Worm (Caenorhabditis elegans) whole organism, mixed stage, embryonic: ENCODE data around the gene gcy-29.

Source experiments
- elt-3 ChIP-seq: fragments of 150-350 bp; optimal IDR thresholded peaks from 2 replicates; lab custom pipeline; 2014; ENCODE audit warnings: missing biosample characterization, missing genetic modification characterization
- ham-2 ChIP-seq: fragments of 200-800 bp; sonication (Bioruptor generic); optimal IDR thresholded peaks from 2 replicates; lab custom pipeline; 2018; ENCODE audit warnings: mild to moderate bottlenecking, missing genetic modification characterization, missing compliant biosample characterization
- hlh-1 ChIP-seq: fragments of 150-350 bp; optimal IDR thresholded peaks from 2 replicates; lab custom pipeline; 2014; ENCODE audit warnings: missing biosample characterization, missing genetic modification reagents, missing genetic modification characterization
- lsy-2 ChIP-seq: fragments of 150-350 bp; optimal IDR thresholded peaks from 2 replicates; lab custom pipeline; 2014; ENCODE audit warnings: missing biosample characterization, missing genetic modification characterization
- mep-1 ChIP-seq: fragments of 150-350 bp; optimal IDR thresholded peaks from 2 replicates; lab custom pipeline; 2017; ENCODE audit warnings: missing biosample characterization, missing genetic modification reagents, missing genetic modification characterization, inconsistent platforms
- mls-2 ChIP-seq: sonication (generic microtip); optimal IDR thresholded peaks from 2 replicates; lab custom pipeline; 2016; ENCODE audit warnings: mild to moderate bottlenecking, missing genetic modification characterization, moderate library complexity, missing compliant biosample characterization
- nhr-12 ChIP-seq: fragments of 150-350 bp; optimal IDR thresholded peaks from 2 replicates; lab custom pipeline; 2014; ENCODE audit warnings: missing biosample characterization, missing genetic modification characterization
- nhr-237 ChIP-seq: fragments of 150-350 bp; optimal IDR thresholded peaks from 2 replicates; lab custom pipeline; 2014; ENCODE audit warnings: missing biosample characterization, missing genetic modification characterization
- nhr-28 ChIP-seq: fragments of 150-350 bp; optimal IDR thresholded peaks from 2 replicates; lab custom pipeline; 2014; ENCODE audit warnings: missing biosample characterization, missing genetic modification characterization
- nhr-76 ChIP-seq: sonication (generic microtip); optimal IDR thresholded peaks from 2 replicates; lab custom pipeline; 2017; ENCODE audit warnings: missing biosample characterization, missing genetic modification characterization
- pha-4 ChIP-seq: fragments of 150-350 bp; optimal IDR thresholded peaks from 2 replicates; lab custom pipeline; 2018; ENCODE audit warnings: missing biosample characterization, missing genetic modification reagents, missing genetic modification characterization
- tbx-8 ChIP-seq: fragments of 200-800 bp; sonication (Bioruptor generic); optimal IDR thresholded peaks from 2 replicates; lab custom pipeline; 2018; ENCODE audit warnings: mild to moderate bottlenecking, missing genetic modification characterization, moderate library complexity, missing compliant biosample characterization
- unc-39 ChIP-seq: fragments of 150-350 bp; optimal IDR thresholded peaks from 2 replicates; lab custom pipeline; 2014; ENCODE audit warnings: missing biosample characterization, missing genetic modification characterization
- unc-62 ChIP-seq: fragments of 150-350 bp; optimal IDR thresholded peaks from 2 replicates; lab custom pipeline; 2014; ENCODE audit warnings: missing biosample characterization, missing genetic modification reagents, missing genetic modification characterization

ce11 chrII:14511189-14511588 is 37.4 kb downstream of the gcy-29 start, which contains the start of gene K10H10.13:
- TF ChIP-seq lsy-2 = no peak
- no peak for TF ChIP-seq mep-1 (tag; lab: Kevin White, UChicago)
- no peak for TF ChIP-seq mls-2 (tag; lab: Kevin White, UChicago)
- no peak for TF ChIP-seq nhr-28 (tag; lab: Kevin White, UChicago)
- no peak for TF ChIP-seq nhr-76 (tag; lab: Kevin White, UChicago)
- TF ChIP-seq elt-3 (tag; lab: Kevin White, UChicago) = no peak
- TF ChIP-seq ham-2 = no peak
- TF ChIP-seq unc-39 = no peak
- no peak for TF ChIP-seq tbx-8
- TF ChIP-seq nhr-12 (tag; lab: Kevin White, UChicago) = no peak
- no peak for TF ChIP-seq hlh-1
- no peak for TF ChIP-seq unc-62 (GFP tag; lab: Kevin White, UChicago)
- no peak for TF ChIP-seq nhr-237 (tag; lab: Kevin White, UChicago)
- no peak for TF ChIP-seq pha-4 (tag; lab: Kevin White, UChicago)
